Fruit fly (Drosophila melanogaster): ENCODE measurements around the gene CG12728.

The CG12728 gene

dm6 chrX:5970666-5971057 lies 28.3 kb downstream of the CG12728 start:
- TF ChIP-seq rgr (GFP tag; optimal IDR thresholded peaks at IDR 0.05) (no peak), foxo (GFP tag; optimal IDR thresholded peaks at IDR 0.05) (no peak), fru (GFP tag; optimal IDR thresholded peaks at IDR 0.05) (no peak), Mio (GFP tag; optimal IDR thresholded peaks at IDR 0.05) (no peak)

dm6 chrX:5972030-5972429 lies 29.6 kb downstream of the CG12728 start:
- TF ChIP-seq Rel (GFP tag; optimal IDR thresholded peaks at IDR 0.05), result no peak
- no peak for TF ChIP-seq Rel (tag; optimal IDR thresholded peaks at IDR 0.05)
- peak; percentile 5 for TF ChIP-seq br (GFP tag; optimal IDR thresholded peaks at IDR 0.05)
- TF ChIP-seq N (GFP tag; optimal IDR thresholded peaks at IDR 0.05), result no peak
- TF ChIP-seq HLH106 (tag; optimal IDR thresholded peaks at IDR 0.05), result peak; percentile 26
- peak in 1 of 2 experiments; percentile 47 for TF ChIP-seq foxo (GFP tag; optimal IDR thresholded peaks at IDR 0.05)
- peak; percentile 6 for TF ChIP-seq ey (GFP tag; optimal IDR thresholded peaks at IDR 0.05)
- TF ChIP-seq dmrt93B (GFP tag; optimal IDR thresholded peaks at IDR 0.05), result no peak
- TF ChIP-seq rgr (GFP tag; optimal IDR thresholded peaks at IDR 0.05), result peak; percentile 37
- TF ChIP-seq sv (GFP tag; optimal IDR thresholded peaks at IDR 0.05), result peak; percentile 5

dm6 chrX:5973389-5974025 lies 31.1 kb downstream of the CG12728 start:
- TF ChIP-seq Dif (GFP tag; optimal IDR thresholded peaks at IDR 0.05; ENCODE audit: partially characterized antibody), result no peak
- no peak for TF ChIP-seq GATAd (GFP tag; optimal IDR thresholded peaks at IDR 0.05)
- no peak for TF ChIP-seq ey (GFP tag; optimal IDR thresholded peaks at IDR 0.05)
- TF ChIP-seq tai (GFP tag; optimal IDR thresholded peaks at IDR 0.05), result no peak
- TF ChIP-seq dmrt93B (GFP tag; optimal IDR thresholded peaks at IDR 0.05), result peak; percentile 48
- TF ChIP-seq Sp1 (GFP tag; optimal IDR thresholded peaks at IDR 0.05), result peak; percentile 64
- no peak for TF ChIP-seq Myc (optimal IDR thresholded peaks at IDR 0.05)
- TF ChIP-seq rgr (GFP tag; optimal IDR thresholded peaks at IDR 0.05), result peak; percentile 59
- TF ChIP-seq Hnf4 (GFP tag; optimal IDR thresholded peaks at IDR 0.05), result peak; percentile 50
- no peak for TF ChIP-seq Jra (GFP tag; optimal IDR thresholded peaks at IDR 0.05)
- peak; percentile 47 for TF ChIP-seq CG9705 (GFP tag; optimal IDR thresholded peaks at IDR 0.05)
- peak; percentile 62 for TF ChIP-seq sage (GFP tag; optimal IDR thresholded peaks at IDR 0.05)
- TF ChIP-seq foxo (GFP tag; optimal IDR thresholded peaks at IDR 0.05), result peak in 1 of 2 experiments; percentile 45
- TF ChIP-seq Dfd (GFP tag; optimal IDR thresholded peaks at IDR 0.05), result no peak
- TF ChIP-seq psq (GFP tag; optimal IDR thresholded peaks at IDR 0.05), result peak; percentile 40
- peak; percentile 66 for TF ChIP-seq HLH106 (tag; optimal IDR thresholded peaks at IDR 0.05)
- no peak for TF ChIP-seq Mio (GFP tag; optimal IDR thresholded peaks at IDR 0.05)
- TF ChIP-seq pan (optimal IDR thresholded peaks at IDR 0.05), result no peak
- no peak for TF ChIP-seq Vsx2 (GFP tag; optimal IDR thresholded peaks at IDR 0.05; ENCODE audit: partially characterized antibody)
- TF ChIP-seq Rel (GFP tag; optimal IDR thresholded peaks at IDR 0.05), result no peak
- TF ChIP-seq Rel (tag; optimal IDR thresholded peaks at IDR 0.05), result peak; percentile 7
- no peak for TF ChIP-seq usp (GFP tag; optimal IDR thresholded peaks at IDR 0.05)
- peak; percentile 49 for TF ChIP-seq br (GFP tag; optimal IDR thresholded peaks at IDR 0.05)
- TF ChIP-seq CrebA (GFP tag; optimal IDR thresholded peaks at IDR 0.05; ENCODE audit: borderline replicate concordance), result no peak
- no peak for TF ChIP-seq sv (GFP tag; optimal IDR thresholded peaks at IDR 0.05)
- TF ChIP-seq woc (GFP tag; optimal IDR thresholded peaks at IDR 0.05), result no peak
- TF ChIP-seq Hr83 (GFP tag; optimal IDR thresholded peaks at IDR 0.05; ENCODE audit: poor library complexity, severe bottlenecking), result no peak
- no peak for TF ChIP-seq brk (GFP tag; optimal IDR thresholded peaks at IDR 0.05)
- TF ChIP-seq lola (GFP tag; optimal IDR thresholded peaks at IDR 0.05), result no peak
- no peak for TF ChIP-seq N (GFP tag; optimal IDR thresholded peaks at IDR 0.05)
- no peak for TF ChIP-seq dl (GFP tag; optimal IDR thresholded peaks at IDR 0.05; ENCODE audit: insufficient read depth in 1 of 2, partially characterized antibody in 2 of 2)
- TF ChIP-seq fru (GFP tag; optimal IDR thresholded peaks at IDR 0.05), result peak; percentile 26
- TF ChIP-seq jim (GFP tag; optimal IDR thresholded peaks at IDR 0.05), result no peak
- TF ChIP-seq h (GFP tag; optimal IDR thresholded peaks at IDR 0.05), result peak; percentile 72
- TF ChIP-seq Hr78 (GFP tag; optimal IDR thresholded peaks at IDR 0.05), result no peak
- TF ChIP-seq OdsH (GFP tag; optimal IDR thresholded peaks at IDR 0.05), result peak; percentile 48
- no peak for TF ChIP-seq Abd-B (GFP tag; optimal IDR thresholded peaks at IDR 0.05)
- no peak for TF ChIP-seq dsf (GFP tag; optimal IDR thresholded peaks at IDR 0.05; ENCODE audit: borderline replicate concordance)
- no peak for TF ChIP-seq CG32264 (GFP tag; optimal IDR thresholded peaks at IDR 0.05)
